Worm (Caenorhabditis elegans) whole organism, L4 larva: ENCODE measurements around the gene hum-2.

Source experiments
- D1046.2 ChIP-seq: fragments of 200-800 bp; sonication (Bioruptor generic); IDR thresholded peaks from 2 replicates; pipeline ENCODE4 v1.3.6; 2022; ENCODE audit warnings: missing genetic modification characterization, missing compliant biosample characterization
- T26A8.4 ChIP-seq: fragments of 200-800 bp; sonication (Bioruptor generic); IDR thresholded peaks from 2 replicates; pipeline ENCODE4 v1.3.6; 2022; ENCODE audit warnings: missing genetic modification characterization, missing compliant biosample characterization
- ZK337.2 ChIP-seq: fragments of 200-800 bp; sonication (Bioruptor generic); IDR thresholded peaks from 2 replicates; pipeline ENCODE4 v1.3.6; 2022; ENCODE audit warnings: missing genetic modification reagents, missing genetic modification characterization, missing compliant biosample characterization
- aha-1 ChIP-seq: fragments of 150-350 bp; peaks from one replicate; lab custom pipeline; 2014; ENCODE audit warnings: missing biosample characterization, missing genetic modification characterization
- arid-1 ChIP-seq: fragments of 200-800 bp; sonication (Bioruptor generic); conservative IDR thresholded peaks from 2 replicates; pipeline ENCODE4 v1.3.6; 2022; ENCODE audit warnings: missing genetic modification reagents, missing genetic modification characterization, missing compliant biosample characterization
- ceh-62 ChIP-seq: sonication (generic microtip); optimal IDR thresholded peaks from 2 replicates; lab custom pipeline; 2017; ENCODE audit warnings: missing biosample characterization, missing genetic modification characterization
- ces-1 ChIP-seq: fragments of 150-350 bp; sonication (generic microtip); optimal IDR thresholded peaks from 4 replicates; lab custom pipeline; 2014; ENCODE audit warnings: missing biosample characterization, missing genetic modification reagents, missing genetic modification characterization
- cey-2 ChIP-seq: sonication (generic microtip); optimal IDR thresholded peaks from 3 replicates; lab custom pipeline; 2017; ENCODE audit warnings: missing genetic modification characterization, mild to moderate bottlenecking, missing compliant biosample characterization, antibody characterized with exemption, borderline replicate concordance; ENCODE audit not compliant: insufficient read depth
- ctbp-1 ChIP-seq: fragments of 200-800 bp; sonication (Bioruptor generic); IDR thresholded peaks from 2 replicates; pipeline ENCODE4 v1.3.6; 2022; ENCODE audit warnings: missing genetic modification reagents, missing genetic modification characterization, missing compliant biosample characterization
- daf-19 ChIP-seq: fragments of 200-800 bp; sonication (Bioruptor generic); conservative IDR thresholded peaks from 2 replicates; pipeline ENCODE4 v1.3.6; 2022; ENCODE audit warnings: missing genetic modification characterization, missing compliant biosample characterization
- daf-8 ChIP-seq: fragments of 200-800 bp; sonication (Bioruptor generic); IDR thresholded peaks from 2 replicates; pipeline ENCODE4 v1.3.6; 2022; ENCODE audit warnings: missing genetic modification characterization, missing compliant biosample characterization
- dmd-6 ChIP-seq: fragments of 200-800 bp; sonication (Bioruptor generic); IDR thresholded peaks from 2 replicates; pipeline ENCODE4 v1.3.6; 2022; ENCODE audit warnings: missing genetic modification reagents, missing genetic modification characterization, missing compliant biosample characterization
- dmd-8 ChIP-seq: fragments of 200-800 bp; sonication (Bioruptor generic); IDR thresholded peaks from 2 replicates; pipeline ENCODE4 v1.3.6; 2022; ENCODE audit warnings: missing genetic modification characterization, missing compliant biosample characterization
- egl-43 ChIP-seq: fragments of 200-800 bp; sonication (Bioruptor generic); IDR thresholded peaks from 2 replicates; pipeline ENCODE4 v1.3.6; 2022; ENCODE audit warnings: missing genetic modification reagents, missing genetic modification characterization, missing compliant biosample characterization
- fkh-10 ChIP-seq: fragments of 150-350 bp; optimal IDR thresholded peaks from 2 replicates; lab custom pipeline; 2014; ENCODE audit warnings: missing biosample characterization, missing genetic modification reagents, missing genetic modification characterization
- hlh-11 ChIP-seq: fragments of 200-800 bp; sonication (Bioruptor generic); optimal IDR thresholded peaks from 2 replicates; lab custom pipeline; 2018; ENCODE audit warnings: mild to moderate bottlenecking, missing genetic modification characterization, missing compliant biosample characterization
- hlh-30 ChIP-seq: sonication (generic microtip); optimal IDR thresholded peaks from 2 replicates; lab custom pipeline; 2017; ENCODE audit warnings: antibody characterized with exemption, mild to moderate bottlenecking, missing genetic modification characterization, missing compliant biosample characterization; ENCODE audit not compliant: insufficient read depth
- lim-7 ChIP-seq: fragments of 200-800 bp; sonication (Bioruptor generic); IDR thresholded peaks from 2 replicates; pipeline ENCODE4 v1.3.6; 2022; ENCODE audit warnings: missing genetic modification characterization, missing compliant biosample characterization
- lin-13 ChIP-seq: fragments of 150-350 bp; optimal IDR thresholded peaks from 2 replicates; lab custom pipeline; 2014; ENCODE audit warnings: missing biosample characterization, missing genetic modification reagents, missing genetic modification characterization
- lin-29 ChIP-seq: fragments of 200-800 bp; sonication (Bioruptor generic); IDR thresholded peaks from 2 replicates; pipeline ENCODE4 v1.3.6; 2022; ENCODE audit warnings: missing genetic modification reagents, missing genetic modification characterization, missing compliant biosample characterization
- lir-3 ChIP-seq: sonication (generic microtip); optimal IDR thresholded peaks from 2 replicates; lab custom pipeline; 2016; ENCODE audit warnings: mild to moderate bottlenecking, missing genetic modification characterization, missing compliant biosample characterization
- lsy-2 ChIP-seq, 2 experiments: fragments of 150-350 bp in 1 of 2; sonication (generic microtip) in 1 of 2; optimal IDR thresholded peaks; 2 replicates each; lab custom pipeline; 2014 to 2017; ENCODE audit warnings: missing biosample characterization in 2 of 2, missing genetic modification characterization in 2 of 2
- madf-9 ChIP-seq: fragments of 200-800 bp; sonication (Bioruptor generic); conservative IDR thresholded peaks from 2 replicates; pipeline ENCODE4 v1.3.6; 2022; ENCODE audit warnings: missing genetic modification reagents, missing genetic modification characterization, missing compliant biosample characterization
- mes-2 ChIP-seq: sonication (generic microtip); optimal IDR thresholded peaks from 2 replicates; lab custom pipeline; 2016; ENCODE audit warnings: missing genotype, mild to moderate bottlenecking, missing genetic modification characterization, missing compliant biosample characterization; ENCODE audit not compliant: poor library complexity, severe bottlenecking
- nhr-28 ChIP-seq: fragments of 150-350 bp; optimal IDR thresholded peaks from 2 replicates; lab custom pipeline; 2014; ENCODE audit warnings: missing biosample characterization, missing genetic modification characterization
- nhr-42 ChIP-seq: fragments of 200-800 bp; sonication (Bioruptor generic); IDR thresholded peaks from 2 replicates; pipeline ENCODE4 v1.3.6; 2022; ENCODE audit warnings: missing genetic modification characterization, missing compliant biosample characterization
- php-3 ChIP-seq: fragments of 200-800 bp; sonication (Bioruptor generic); IDR thresholded peaks from 2 replicates; pipeline ENCODE4 v1.3.6; 2022; ENCODE audit warnings: missing genetic modification reagents, missing genetic modification characterization, missing compliant biosample characterization
- pqm-1 ChIP-seq: sonication (generic microtip); optimal IDR thresholded peaks from 2 replicates; lab custom pipeline; 2017; ENCODE audit warnings: missing biosample characterization, missing genetic modification characterization
- rbr-2 ChIP-seq: sonication (generic microtip); optimal IDR thresholded peaks from 2 replicates; lab custom pipeline; 2016; ENCODE audit warnings: missing genotype, missing genetic modification characterization, missing compliant biosample characterization
- sdz-12 ChIP-seq: fragments of 200-800 bp; sonication (Bioruptor generic); optimal IDR thresholded peaks from 2 replicates; lab custom pipeline; 2018; ENCODE audit warnings: mild to moderate bottlenecking, missing genetic modification characterization, missing compliant biosample characterization
- set-16 ChIP-seq: fragments of 200-800 bp; sonication (Bioruptor generic); IDR thresholded peaks from 2 replicates; pipeline ENCODE4 v1.3.6; 2022; ENCODE audit warnings: missing genetic modification reagents, missing genetic modification characterization, missing compliant biosample characterization
- skn-1 ChIP-seq: fragments of 150-350 bp; optimal IDR thresholded peaks from 2 replicates; lab custom pipeline; 2014; ENCODE audit warnings: missing biosample characterization, missing genetic modification characterization
- snpc-4 ChIP-seq: fragments of 150-350 bp; optimal IDR thresholded peaks from 2 replicates; lab custom pipeline; 2014; ENCODE audit warnings: missing biosample characterization, missing genetic modification characterization
- spr-3 ChIP-seq: fragments of 200-800 bp; sonication (Bioruptor generic); optimal IDR thresholded peaks from 2 replicates; lab custom pipeline; 2018; ENCODE audit warnings: mild to moderate bottlenecking, missing genetic modification characterization, missing compliant biosample characterization
- unc-130 ChIP-seq: sonication (generic microtip); optimal IDR thresholded peaks from 2 replicates; lab custom pipeline; 2016; ENCODE audit warnings: missing genetic modification reagents, missing genetic modification characterization, missing compliant biosample characterization
- vab-7 ChIP-seq: fragments of 200-800 bp; sonication (Bioruptor generic); IDR thresholded peaks from 2 replicates; pipeline ENCODE4 v1.3.6; 2022; ENCODE audit warnings: missing genetic modification reagents, missing genetic modification characterization, missing compliant biosample characterization
- zag-1 ChIP-seq: fragments of 150-350 bp; optimal IDR thresholded peaks from 2 replicates; lab custom pipeline; 2014; ENCODE audit warnings: missing biosample characterization, missing genetic modification characterization
- zfp-3 ChIP-seq: fragments of 200-800 bp; sonication (Bioruptor generic); conservative IDR thresholded peaks from 2 replicates; pipeline ENCODE4 v1.3.6; 2022; ENCODE audit warnings: missing genetic modification reagents, missing genetic modification characterization, missing compliant biosample characterization

hum-2 gene

ce11 chrV:9408869-9409268 lies 22.9 kb downstream of the hum-2 start:
- TF ChIP-seq dmd-8 (no peak), daf-8 (no peak), dmd-6 (GFP tag; lab: Robert Waterston, UW) (no peak), ceh-62 (tag; lab: Kevin White, UChicago) (no peak), arid-1 (no peak), hlh-11 (tag; lab: Kevin White, UChicago) (no peak), ctbp-1 (GFP tag; lab: Robert Waterston, UW) (0 out of 2 replicates have a peak, but pooled peaks have one; percentile 53), egl-43 (no peak), ces-1 (peak; percentile 69), spr-3 (GFP tag; lab: Kevin White, UChicago) (no peak), lsy-2 (tag; optimal IDR thresholded peaks at IDR 0.05; lab: Kevin White, UChicago) (no peak), nhr-42 (no peak), lin-13 (no peak), daf-19 (no peak), cey-2 (tag; lab: Kevin White, UChicago) (no peak), fkh-10 (GFP tag; lab: Kevin White, UChicago) (peak; percentile 58), mes-2 (no peak)

- TF ChIP-seq unc-130 (GFP tag; lab: Kevin White, UChicago) (no peak), lim-7 (GFP tag; lab: Robert Waterston, UW) (no peak), daf-19 (no peak), pqm-1 (tag; lab: Kevin White, UChicago) (no peak), php-3 (no peak), lir-3 (no peak), rbr-2 (tag; lab: Kevin White, UChicago) (no peak), sdz-12 (GFP tag; lab: Kevin White, UChicago) (no peak), lin-29 (GFP tag; lab: Robert Waterston, UW) (no peak), T26A8.4 (GFP tag; lab: Robert Waterston, UW) (no peak), zag-1 (no peak), D1046.2 (GFP tag; lab: Robert Waterston, UW) (no peak), nhr-28 (tag; lab: Kevin White, UChicago) (no peak)
- TF ChIP-seq, all 104 proteins: peak for 0
Measured at ce11 chrV:9414516-9414915, 28.5 kb downstream of the hum-2 start, which contains the start of gene F36D4.4. TSS of gene F36D4.4 (minus strand) at chrV:9414616.

ce11 chrV:9416624-9417023 lies 30.6 kb downstream of the hum-2 start, which contains the start of gene F36D4.1:
TSS of gene F36D4.1 (plus strand) at chrV:9416924.
- no peak for TF ChIP-seq lin-29 (GFP tag; lab: Robert Waterston, UW)
- TF ChIP-seq vab-7, result no peak

- TF ChIP-seq aha-1 (peak; percentile 81), madf-9 (GFP tag; lab: Robert Waterston, UW) (peak; percentile 44; the same call in 1 of the 2 replicates), hlh-30 (tag; lab: Kevin White, UChicago) (no peak), set-16 (peak; percentile 25; the same call in 1 of the 2 replicates), mes-2 (peak; percentile 12)
Measured at ce11 chrV:9422745-9423144, 36.8 kb downstream of the hum-2 start.

ce11 chrV:9423539-9423938 lies 37.6 kb downstream of the hum-2 start:
- TF ChIP-seq lin-13 (no peak), skn-1 (tag; lab: Kevin White, UChicago) (no peak), snpc-4 (tag; lab: Kevin White, UChicago) (no peak), madf-9 (GFP tag; lab: Robert Waterston, UW) (no peak), ctbp-1 (GFP tag; lab: Robert Waterston, UW) (no peak), egl-43 (no peak), zfp-3 (no peak), dmd-6 (GFP tag; lab: Robert Waterston, UW) (no peak), ZK337.2 (no peak)
